Fruit fly (Drosophila melanogaster) whole organism, embryonic: ENCODE measurements around the gene GstD8.

ENCODE experiments used
- Ada2b ChIP-seq: fragments of 200-800 bp; sonication (Bioruptor generic); IDR thresholded peaks from 2 replicates; pipeline ENCODE4 v1.3.6; 2022; ENCODE audit warnings: missing biosample characterization, missing genetic modification characterization
- B-H1 ChIP-seq: fragments of 200-800 bp; sonication (Bioruptor generic); IDR thresholded peaks from 3 replicates; pipeline ENCODE4 v1.3.6; 2022; ENCODE audit warnings: missing biosample characterization, missing genetic modification characterization
- BtbVII ChIP-seq: fragments of 200-800 bp; sonication (Bioruptor generic); optimal IDR thresholded peaks from 3 replicates; lab custom pipeline; 2017; ENCODE audit warnings: missing biosample characterization, mild to moderate bottlenecking, missing genetic modification characterization
- CG10147 ChIP-seq: fragments of 200-800 bp; sonication (Bioruptor generic); optimal IDR thresholded peaks from 2 replicates; lab custom pipeline; 2019; ENCODE audit warnings: missing biosample characterization, mild to moderate bottlenecking, missing genetic modification characterization, moderate library complexity
- CG11696 ChIP-seq: fragments of 200-800 bp; sonication (Bioruptor generic); IDR thresholded peaks from 2 replicates; pipeline ENCODE4 v1.3.6; 2022; ENCODE audit warnings: missing biosample characterization, missing genetic modification characterization
- CG12744 ChIP-seq: fragments of 200-800 bp; sonication (Bioruptor generic); optimal IDR thresholded peaks from 2 replicates; lab custom pipeline; 2016; ENCODE audit warnings: missing biosample characterization, missing genetic modification characterization
- CG13424 ChIP-seq: fragments of 200-800 bp; sonication (Bioruptor generic); optimal IDR thresholded peaks from 2 replicates; lab custom pipeline; 2019; ENCODE audit warnings: missing biosample characterization, mild to moderate bottlenecking, missing genetic modification characterization, moderate library complexity
- CG13894 ChIP-seq: fragments of 200-800 bp; sonication (Bioruptor generic); optimal IDR thresholded peaks from 3 replicates; lab custom pipeline; 2018; ENCODE audit warnings: missing biosample characterization, mild to moderate bottlenecking, missing genetic modification characterization, moderate library complexity
- CG1603 ChIP-seq: fragments of 200-800 bp; sonication (Bioruptor generic); optimal IDR thresholded peaks from 2 replicates; lab custom pipeline; 2019; ENCODE audit warnings: missing biosample characterization, mild to moderate bottlenecking, missing genetic modification characterization, moderate library complexity
- CG1647 ChIP-seq: fragments of 200-800 bp; sonication (Bioruptor generic); optimal IDR thresholded peaks from 3 replicates; lab custom pipeline; 2016; ENCODE audit warnings: missing biosample characterization, missing genetic modification characterization
- CG16815 ChIP-seq: fragments of 200-800 bp; sonication (Bioruptor generic); optimal IDR thresholded peaks from 3 replicates; lab custom pipeline; 2017; ENCODE audit warnings: missing biosample characterization, mild to moderate bottlenecking, missing genetic modification characterization
- CG17361 ChIP-seq: fragments of 200-800 bp; sonication (Bioruptor generic); IDR thresholded peaks from 3 replicates; pipeline ENCODE4 v1.3.6; 2022; ENCODE audit warnings: missing biosample characterization, missing genetic modification characterization
- CG2120 ChIP-seq: fragments of 200-800 bp; sonication (Bioruptor generic); optimal IDR thresholded peaks from 3 replicates; lab custom pipeline; 2016; ENCODE audit warnings: missing biosample characterization, missing genetic modification characterization
- CG3281 ChIP-seq: fragments of 200-800 bp; sonication (Bioruptor generic); optimal IDR thresholded peaks from 3 replicates; lab custom pipeline; 2017; ENCODE audit warnings: missing biosample characterization, mild to moderate bottlenecking, missing genetic modification characterization
- CG3995 ChIP-seq: fragments of 200-800 bp; sonication (Bioruptor generic); optimal IDR thresholded peaks from 3 replicates; lab custom pipeline; 2016; ENCODE audit warnings: missing biosample characterization, missing genetic modification characterization
- CG4424 ChIP-seq: fragments of 200-800 bp; sonication (Bioruptor generic); optimal IDR thresholded peaks from 3 replicates; lab custom pipeline; 2016; ENCODE audit warnings: missing biosample characterization, missing genetic modification characterization
- CG7745 ChIP-seq: fragments of 200-800 bp; sonication (Bioruptor generic); optimal IDR thresholded peaks from 2 replicates; lab custom pipeline; 2018; ENCODE audit warnings: missing biosample characterization, mild to moderate bottlenecking, missing genetic modification characterization, moderate library complexity
- CG7839 ChIP-seq: fragments of 200-800 bp; sonication (Bioruptor generic); optimal IDR thresholded peaks from 3 replicates; lab custom pipeline; 2018; ENCODE audit warnings: missing biosample characterization, mild to moderate bottlenecking, missing genetic modification characterization, moderate library complexity
- CG8290 ChIP-seq, 3 experiments: fragments of 200-800 bp; sonication (Bioruptor generic); optimal IDR thresholded peaks; 2 replicates each; lab custom pipeline; 2016 to 2019; ENCODE audit warnings: missing biosample characterization in 3 of 3, missing genetic modification characterization in 3 of 3, mild to moderate bottlenecking in 2 of 3, moderate library complexity in 1 of 3
- CG8924 ChIP-seq: fragments of 200-800 bp; optimal IDR thresholded peaks from 3 replicates; lab custom pipeline; 2019; ENCODE audit warnings: missing biosample characterization, mild to moderate bottlenecking, missing genetic modification characterization, moderate library complexity
- CG8944 ChIP-seq: fragments of 200-800 bp; sonication (Bioruptor generic); optimal IDR thresholded peaks from 3 replicates; lab custom pipeline; 2016; ENCODE audit warnings: missing biosample characterization, missing genetic modification characterization
- CG9437 ChIP-seq: fragments of 200-800 bp; sonication (Bioruptor generic); optimal IDR thresholded peaks from 2 replicates; lab custom pipeline; 2018; ENCODE audit warnings: missing biosample characterization, mild to moderate bottlenecking, missing genetic modification characterization
- E2f1 ChIP-seq: fragments of 200-800 bp; sonication (Bioruptor generic); IDR thresholded peaks from 2 replicates; pipeline ENCODE4 v1.3.6; 2022; ENCODE audit warnings: missing biosample characterization, missing genetic modification characterization
- E2f2 ChIP-seq: fragments of 200-800 bp; sonication (Bioruptor generic); IDR thresholded peaks from 2 replicates; pipeline ENCODE4 v1.3.6; 2022; ENCODE audit warnings: missing biosample characterization, missing genetic modification characterization
- Fer3 ChIP-seq: fragments of 200-800 bp; sonication (Bioruptor generic); optimal IDR thresholded peaks from 2 replicates; lab custom pipeline; 2018; ENCODE audit warnings: missing biosample characterization, mild to moderate bottlenecking, missing genetic modification characterization, moderate library complexity
- MESR4 ChIP-seq: fragments of 200-800 bp; sonication (Bioruptor generic); optimal IDR thresholded peaks from 2 replicates; lab custom pipeline; 2018; ENCODE audit warnings: missing biosample characterization, mild to moderate bottlenecking, missing genetic modification characterization, moderate library complexity
- Meics ChIP-seq: fragments of 200-800 bp; sonication (Bioruptor generic); optimal IDR thresholded peaks from 2 replicates; lab custom pipeline; 2017; ENCODE audit warnings: missing biosample characterization, mild to moderate bottlenecking, missing genetic modification characterization
- Sry-δ ChIP-seq: fragments of 200-800 bp; sonication (Bioruptor generic); optimal IDR thresholded peaks from 2 replicates; lab custom pipeline; 2016; ENCODE audit warnings: missing biosample characterization, missing genetic modification characterization
- btn ChIP-seq: fragments of 200-800 bp; sonication (Bioruptor generic); optimal IDR thresholded peaks from 2 replicates; lab custom pipeline; 2016; ENCODE audit warnings: missing biosample characterization, missing genetic modification characterization
- chm ChIP-seq: fragments of 200-800 bp; sonication (Bioruptor generic); IDR thresholded peaks from 2 replicates; pipeline ENCODE4 v1.3.6; 2022; ENCODE audit warnings: missing biosample characterization, missing genetic modification characterization
- dm ChIP-seq: fragments of 200-800 bp; sonication (Bioruptor generic); optimal IDR thresholded peaks from 3 replicates; lab custom pipeline; 2016; ENCODE audit warnings: missing biosample characterization, missing genetic modification characterization
- dpn ChIP-seq, 2 experiments: fragments of 200-800 bp; sonication (Bioruptor generic); optimal IDR thresholded peaks; 3 replicates each; lab custom pipeline; 2016; ENCODE audit warnings: missing biosample characterization in 2 of 2, missing genetic modification characterization in 2 of 2
- en ChIP-seq: fragments of 200-800 bp; sonication (Bioruptor generic); optimal IDR thresholded peaks from 2 replicates; lab custom pipeline; 2016; ENCODE audit warnings: missing biosample characterization, missing genetic modification characterization
- fd96Cb ChIP-seq: fragments of 200-800 bp; sonication (Bioruptor generic); optimal IDR thresholded peaks from 2 replicates; lab custom pipeline; 2018; ENCODE audit warnings: missing biosample characterization, mild to moderate bottlenecking, missing genetic modification characterization, moderate library complexity
- grau ChIP-seq: fragments of 200-800 bp; optimal IDR thresholded peaks from 3 replicates; lab custom pipeline; 2019; ENCODE audit warnings: missing biosample characterization, mild to moderate bottlenecking, missing genetic modification characterization, moderate library complexity
- hbn ChIP-seq: fragments of 200-800 bp; sonication (Bioruptor generic); IDR thresholded peaks from 2 replicates; pipeline ENCODE4 v1.3.6; 2022; ENCODE audit warnings: missing biosample characterization, missing genetic modification characterization; ENCODE audit not compliant: partially characterized antibody
- hkb ChIP-seq, 2 experiments: fragments of 200-800 bp in 1 of 2; fragments of >200 bp in 1 of 2; sonication (Bioruptor generic) in 1 of 2; IDR thresholded peaks in 1 of 2; optimal IDR thresholded peaks in 1 of 2; 2 replicates each; pipeline versions ENCODE4 v1.3.6 to Lab custom; 2017 to 2022; ENCODE audit warnings: missing biosample characterization in 1 of 2, missing genetic modification characterization in 1 of 2
- lab ChIP-seq: fragments of 200-800 bp; sonication (Bioruptor generic); optimal IDR thresholded peaks from 3 replicates; lab custom pipeline; 2017; ENCODE audit warnings: missing biosample characterization, missing genetic modification characterization, mild to moderate bottlenecking, moderate library complexity, missing genetic modification reagents
- nau ChIP-seq: fragments of 200-800 bp; sonication (Bioruptor generic); optimal IDR thresholded peaks from 3 replicates; lab custom pipeline; 2017; ENCODE audit warnings: missing biosample characterization, mild to moderate bottlenecking, missing genetic modification characterization, missing genetic modification reagents
- nerfin-1 ChIP-seq: fragments of 200-800 bp; sonication (Bioruptor generic); optimal IDR thresholded peaks from 3 replicates; lab custom pipeline; 2019; ENCODE audit warnings: missing biosample characterization, mild to moderate bottlenecking, missing genetic modification characterization, moderate library complexity
- odd ChIP-seq: fragments of 200-800 bp; sonication (Bioruptor generic); optimal IDR thresholded peaks from 2 replicates; lab custom pipeline; 2017; ENCODE audit warnings: missing biosample characterization, mild to moderate bottlenecking, missing genetic modification characterization
- prd ChIP-seq, 3 experiments: fragments of >200 bp in 2 of 3; fragments of 200-800 bp in 1 of 3; sonication (Bioruptor generic) in 1 of 3; optimal IDR thresholded peaks in 2 of 3; IDR thresholded peaks in 1 of 3; 2 replicates in 2 of 3; 3 replicates in 1 of 3; pipeline versions ENCODE4 v1.3.6 to Lab custom; 2017 to 2022; ENCODE audit warnings: missing biosample characterization in 1 of 3, missing genetic modification characterization in 1 of 3
- row ChIP-seq: fragments of 200-800 bp; sonication (Bioruptor generic); IDR thresholded peaks from 3 replicates; pipeline ENCODE4 v1.3.6; 2022; ENCODE audit warnings: missing biosample characterization, missing genetic modification characterization
- sens ChIP-seq: fragments of 200-800 bp; sonication (Bioruptor generic); peaks from one replicate; lab custom pipeline; 2016; ENCODE audit warnings: missing biosample characterization, missing genetic modification characterization
- sqz ChIP-seq: fragments of 200-800 bp; sonication (Bioruptor generic); optimal IDR thresholded peaks from 3 replicates; lab custom pipeline; 2018; ENCODE audit warnings: missing biosample characterization, mild to moderate bottlenecking, missing genetic modification characterization
- toy ChIP-seq: fragments of 200-800 bp; sonication (Bioruptor generic); IDR thresholded peaks from 2 replicates; pipeline ENCODE4 v1.3.6; 2022; ENCODE audit warnings: missing biosample characterization, missing genetic modification characterization

Gene GstD8

dm6 chr3R:12406235-12407196, 26.7 kb downstream of the GstD8 start, which contains the start of gene CG5167 (continued):
- TF ChIP-seq nerfin-1 (tag; lab: Kevin White, UChicago): peak; percentile 7
- peak; percentile 39 for TF ChIP-seq CG1603
- peak; percentile 45 for TF ChIP-seq Sry-δ (GFP tag; lab: Kevin White, UChicago)
- TF ChIP-seq CG1647 (GFP tag; lab: Kevin White, UChicago): no peak
- peak; percentile 13 for TF ChIP-seq CG13894
- peak; percentile 2 for TF ChIP-seq sqz (GFP tag; lab: Kevin White, UChicago)
- TF ChIP-seq odd (GFP tag; lab: Kevin White, UChicago): peak; percentile 3
- peak; percentile 89 for TF ChIP-seq sens (GFP tag; lab: Kevin White, UChicago)
- TF ChIP-seq CG10147 (GFP tag; lab: Kevin White, UChicago): peak; percentile 25
- peak; percentile 63 for TF ChIP-seq CG8924 (tag; lab: Kevin White, UChicago)
- no peak for TF ChIP-seq en (GFP tag; lab: Kevin White, UChicago)
- TF ChIP-seq lab (GFP tag; lab: Kevin White, UChicago): peak; percentile 54
- TF ChIP-seq CG12744: no peak
- TF ChIP-seq E2f2: peak; percentile 50; the same call in 1 of the 2 replicates
- TF ChIP-seq CG7839 (tag; lab: Kevin White, UChicago): peak; percentile 39
- no peak for TF ChIP-seq nau
- TF ChIP-seq MESR4 (GFP tag; lab: Kevin White, UChicago): peak; percentile 33
- TF ChIP-seq CG3281 (GFP tag; lab: Kevin White, UChicago): peak; percentile 24
- peak; percentile 38; the same call in 1 of the 3 replicates for TF ChIP-seq CG17361 (GFP tag; lab: Robert Waterston, UW)
- TF ChIP-seq btn (GFP tag; lab: Kevin White, UChicago): no peak
- TF ChIP-seq CG8944 (GFP tag; lab: Kevin White, UChicago): no peak
- peak; percentile 85 for TF ChIP-seq CG9437
- TF ChIP-seq grau (tag; lab: Kevin White, UChicago): peak; percentile 56
- no peak for TF ChIP-seq prd (optimal IDR thresholded peaks at IDR 0.05; lab: Kevin White, UChicago)
- no peak for TF ChIP-seq prd (GFP tag; IDR thresholded peaks at IDR 0.05; lab: Robert Waterston, UW)
- no peak; the same call in 1 of the 2 replicates for TF ChIP-seq chm (GFP tag; lab: Robert Waterston, UW)
- TF ChIP-seq Fer3 (tag; lab: Kevin White, UChicago): peak; percentile 35
- peak in 1 of 2 experiments; percentile 49 for TF ChIP-seq dpn (GFP tag; optimal IDR thresholded peaks at IDR 0.05; lab: Kevin White, UChicago)
- peak; percentile 11; the same call in 1 of the 3 replicates for TF ChIP-seq B-H1 (GFP tag; lab: Robert Waterston, UW)
- TF ChIP-seq toy (GFP tag; lab: Robert Waterston, UW): no peak
- 0 out of 2 replicates have a peak, but pooled peaks have one; percentile 17 for TF ChIP-seq hbn (GFP tag; lab: Robert Waterston, UW)
- no peak for TF ChIP-seq hkb (optimal IDR thresholded peaks at IDR 0.05; lab: Kevin White, UChicago)
- TF ChIP-seq hkb (GFP tag; IDR thresholded peaks at IDR 0.05; lab: Robert Waterston, UW): peak; percentile 59
- no peak for TF ChIP-seq CG7745 (tag; lab: Kevin White, UChicago)
- TF ChIP-seq CG4424 (GFP tag; lab: Kevin White, UChicago): peak; percentile 11
- no peak for TF ChIP-seq dm
- no peak for TF ChIP-seq E2f1 (GFP tag; lab: Robert Waterston, UW)
- no peak for TF ChIP-seq CG11696 (GFP tag; lab: Robert Waterston, UW)
- TF ChIP-seq Meics (GFP tag; lab: Kevin White, UChicago): peak; percentile 38
- peak; percentile 44 for TF ChIP-seq CG2120
- TF ChIP-seq CG16815 (GFP tag; lab: Kevin White, UChicago): no peak
- peak; percentile 9 for TF ChIP-seq fd96Cb (tag; lab: Kevin White, UChicago)
- no peak for TF ChIP-seq Ada2b (GFP tag; lab: Robert Waterston, UW)
- peak; percentile 61 for TF ChIP-seq CG8290 (GFP tag; optimal IDR thresholded peaks at IDR 0.05; lab: Kevin White, UChicago)
- TF ChIP-seq CG8290 (tag; optimal IDR thresholded peaks at IDR 0.05; lab: Kevin White, UChicago): peak in 1 of 2 experiments; percentile 29
- peak; percentile 51 for TF ChIP-seq CG3995
- TF ChIP-seq BtbVII: peak; percentile 63
- peak; percentile 70 for TF ChIP-seq row (GFP tag; lab: Robert Waterston, UW)
- peak; percentile 63 for TF ChIP-seq CG13424
